Fruit fly (Drosophila melanogaster) whole organism, embryonic: Measurements from ENCODE around the gene neb.

Experiments used
- Awh ChIP-seq: fragments of 200-800 bp; sonication (Bioruptor generic); IDR thresholded peaks from 2 replicates; pipeline ENCODE4, ENCODE4 v1.3.6; 2022; ENCODE audit warnings: missing biosample characterization, missing genetic modification characterization
- C15 ChIP-seq: fragments of 200-800 bp; sonication (Bioruptor generic); IDR thresholded peaks from 3 replicates; pipeline ENCODE4 v1.3.6; 2022; ENCODE audit warnings: missing biosample characterization, missing genetic modification characterization
- CG10431 ChIP-seq: fragments of 200-800 bp; sonication (Bioruptor generic); optimal IDR thresholded peaks from 3 replicates; lab custom pipeline; 2018; ENCODE audit warnings: missing biosample characterization, mild to moderate bottlenecking, missing genetic modification characterization
- CG10462 ChIP-seq: fragments of 200-800 bp; sonication (Bioruptor generic); optimal IDR thresholded peaks from 2 replicates; lab custom pipeline; 2016; ENCODE audit warnings: missing biosample characterization, missing genetic modification characterization
- CG11247 ChIP-seq: fragments of 200-800 bp; sonication (Bioruptor generic); IDR thresholded peaks from 2 replicates; pipeline ENCODE4 v1.3.6; 2022; ENCODE audit warnings: missing biosample characterization, missing genetic modification characterization
- CG12391 ChIP-seq: fragments of 200-800 bp; sonication (Bioruptor generic); optimal IDR thresholded peaks from 3 replicates; lab custom pipeline; 2018; ENCODE audit warnings: missing biosample characterization, mild to moderate bottlenecking, missing genetic modification characterization, moderate library complexity
- CG14014 ChIP-seq: fragments of 200-800 bp; sonication (Bioruptor generic); IDR thresholded peaks from 2 replicates; pipeline ENCODE4 v1.3.6; 2022; ENCODE audit warnings: missing biosample characterization, missing genetic modification characterization
- CG14050 ChIP-seq: fragments of 200-800 bp; sonication (Bioruptor generic); IDR thresholded peaks from 3 replicates; pipeline ENCODE4 v1.3.6; 2022; ENCODE audit warnings: missing biosample characterization, missing genetic modification characterization
- CG17829 ChIP-seq: fragments of 200-800 bp; optimal IDR thresholded peaks from 2 replicates; lab custom pipeline; 2019; ENCODE audit warnings: missing biosample characterization, mild to moderate bottlenecking, missing genetic modification characterization, moderate library complexity
- CG2120 ChIP-seq: fragments of 200-800 bp; sonication (Bioruptor generic); optimal IDR thresholded peaks from 3 replicates; lab custom pipeline; 2016; ENCODE audit warnings: missing biosample characterization, missing genetic modification characterization
- CG2199 ChIP-seq: fragments of 200-800 bp; sonication (Bioruptor generic); IDR thresholded peaks from 3 replicates; pipeline ENCODE4 v1.3.6; 2022; ENCODE audit warnings: missing biosample characterization, missing genetic modification characterization
- CG3726 ChIP-seq: fragments of 200-800 bp; sonication (Bioruptor generic); IDR thresholded peaks from 3 replicates; pipeline ENCODE4, ENCODE4 v1.3.6; 2022; ENCODE audit warnings: missing biosample characterization, missing genetic modification characterization
- CG3995 ChIP-seq: fragments of 200-800 bp; sonication (Bioruptor generic); optimal IDR thresholded peaks from 3 replicates; lab custom pipeline; 2016; ENCODE audit warnings: missing biosample characterization, missing genetic modification characterization
- CG42726 ChIP-seq: fragments of 200-800 bp; sonication (Bioruptor generic); IDR thresholded peaks from 2 replicates; pipeline ENCODE4 v1.3.6; 2022; ENCODE audit warnings: missing biosample characterization, missing genetic modification characterization; ENCODE audit not compliant: partially characterized antibody
- CG4282 ChIP-seq: fragments of 200-800 bp; sonication (Bioruptor generic); optimal IDR thresholded peaks from 2 replicates; lab custom pipeline; 2016; ENCODE audit warnings: missing biosample characterization, missing genetic modification characterization
- CG6254 ChIP-seq: fragments of 200-800 bp; sonication (Bioruptor generic); optimal IDR thresholded peaks from 3 replicates; lab custom pipeline; 2017; ENCODE audit warnings: mild to moderate bottlenecking, missing biosample characterization, missing genetic modification reagents, missing genetic modification characterization
- CG8944 ChIP-seq: fragments of 200-800 bp; sonication (Bioruptor generic); optimal IDR thresholded peaks from 3 replicates; lab custom pipeline; 2016; ENCODE audit warnings: missing biosample characterization, missing genetic modification characterization
- CG9437 ChIP-seq: fragments of 200-800 bp; sonication (Bioruptor generic); optimal IDR thresholded peaks from 2 replicates; lab custom pipeline; 2018; ENCODE audit warnings: missing biosample characterization, mild to moderate bottlenecking, missing genetic modification characterization
- D19A ChIP-seq: fragments of 200-800 bp; optimal IDR thresholded peaks from 3 replicates; lab custom pipeline; 2019; ENCODE audit warnings: missing biosample characterization, mild to moderate bottlenecking, missing genetic modification characterization, moderate library complexity
- D19B ChIP-seq: fragments of 200-800 bp; sonication (Bioruptor generic); optimal IDR thresholded peaks from 2 replicates; lab custom pipeline; 2017; ENCODE audit warnings: missing biosample characterization, mild to moderate bottlenecking, missing genetic modification characterization
- Dbx ChIP-seq: fragments of 200-800 bp; sonication (Bioruptor generic); IDR thresholded peaks from 3 replicates; pipeline ENCODE4 v1.3.6; 2022; ENCODE audit warnings: missing biosample characterization, missing genetic modification characterization
- Ets65A ChIP-seq: fragments of 200-800 bp; sonication (Bioruptor generic); peaks from one replicate; lab custom pipeline; 2016; ENCODE audit warnings: missing biosample characterization, missing genetic modification characterization
- Gsc ChIP-seq: fragments of 200-800 bp; sonication (Bioruptor generic); IDR thresholded peaks from 2 replicates; pipeline ENCODE4 v1.3.6; 2022; ENCODE audit warnings: missing biosample characterization, missing genetic modification characterization
- H2.0 ChIP-seq: fragments of 200-800 bp; sonication (Bioruptor generic); IDR thresholded peaks from 2 replicates; pipeline ENCODE4 v1.3.6; 2022; ENCODE audit warnings: missing biosample characterization, missing genetic modification characterization
- HHEX ChIP-seq: fragments of 200-800 bp; sonication (Bioruptor generic); optimal IDR thresholded peaks from 3 replicates; lab custom pipeline; 2017; ENCODE audit warnings: missing biosample characterization, mild to moderate bottlenecking, missing genetic modification characterization, missing genetic modification reagents
- Hr3 ChIP-seq: fragments of 200-800 bp; sonication (Bioruptor generic); optimal IDR thresholded peaks from 3 replicates; lab custom pipeline; 2016; ENCODE audit warnings: missing biosample characterization, missing genetic modification characterization
- Mrtf ChIP-seq: fragments of 200-800 bp; sonication (Bioruptor generic); IDR thresholded peaks from 3 replicates; pipeline ENCODE4 v1.3.6; 2022; ENCODE audit warnings: missing biosample characterization, missing genetic modification characterization
- NK7.1 ChIP-seq: fragments of 200-800 bp; sonication (Bioruptor generic); optimal IDR thresholded peaks from 3 replicates; lab custom pipeline; 2016; ENCODE audit warnings: missing biosample characterization, missing genetic modification characterization
- bsh ChIP-seq, 2 experiments: fragments of 200-800 bp; sonication (Bioruptor generic); optimal IDR thresholded peaks; 2 replicates each; lab custom pipeline; 2017 to 2018; ENCODE audit warnings: mild to moderate bottlenecking in 2 of 2, missing biosample characterization in 2 of 2, missing genetic modification characterization in 2 of 2, moderate library complexity in 1 of 2
- btn ChIP-seq: fragments of 200-800 bp; sonication (Bioruptor generic); optimal IDR thresholded peaks from 2 replicates; lab custom pipeline; 2016; ENCODE audit warnings: missing biosample characterization, missing genetic modification characterization
- chinmo ChIP-seq: fragments of 200-800 bp; sonication (Bioruptor generic); IDR thresholded peaks from 4 replicates; pipeline ENCODE4 v1.3.6; 2022; ENCODE audit warnings: missing biosample characterization, missing genetic modification characterization; ENCODE audit not compliant: partially characterized antibody
- dati ChIP-seq: fragments of 200-800 bp; sonication (Bioruptor generic); IDR thresholded peaks from 2 replicates; pipeline ENCODE4 v1.3.6; 2022; ENCODE audit warnings: missing biosample characterization, missing genetic modification characterization
- emc ChIP-seq: fragments of 200-800 bp; sonication (Bioruptor generic); optimal IDR thresholded peaks from 2 replicates; lab custom pipeline; 2016; ENCODE audit warnings: missing biosample characterization, missing genetic modification characterization
- ewg ChIP-seq: fragments of 200-800 bp; sonication (Bioruptor generic); optimal IDR thresholded peaks from 3 replicates; lab custom pipeline; 2017; ENCODE audit warnings: mild to moderate bottlenecking, missing biosample characterization, missing genetic modification reagents, missing genetic modification characterization
- ftz-f1 ChIP-seq: fragments of 200-800 bp; sonication (Bioruptor generic); optimal IDR thresholded peaks from 2 replicates; lab custom pipeline; 2016; ENCODE audit warnings: missing biosample characterization, missing genetic modification characterization
- grn ChIP-seq: fragments of 200-800 bp; sonication (Bioruptor generic); optimal IDR thresholded peaks from 3 replicates; lab custom pipeline; 2017; ENCODE audit warnings: missing biosample characterization, missing genetic modification characterization
- klu ChIP-seq: fragments of 200-800 bp; sonication (Bioruptor generic); IDR thresholded peaks from 2 replicates; pipeline ENCODE4 v1.3.6; 2022; ENCODE audit warnings: missing biosample characterization, missing genetic modification characterization
- kni ChIP-seq: fragments of 200-800 bp; sonication (Bioruptor generic); optimal IDR thresholded peaks from 3 replicates; lab custom pipeline; 2017; ENCODE audit warnings: mild to moderate bottlenecking, missing biosample characterization, missing genetic modification reagents, missing genetic modification characterization
- mam ChIP-seq: fragments of 200-800 bp; sonication (Bioruptor generic); optimal IDR thresholded peaks from 3 replicates; lab custom pipeline; 2016; ENCODE audit warnings: missing biosample characterization, missing genetic modification characterization
- nmo ChIP-seq: fragments of 200-800 bp; sonication (Bioruptor generic); optimal IDR thresholded peaks from 2 replicates; lab custom pipeline; 2018; ENCODE audit warnings: missing biosample characterization, mild to moderate bottlenecking, missing genetic modification characterization, moderate library complexity
- pho ChIP-seq: fragments of 200-800 bp; sonication (Bioruptor generic); optimal IDR thresholded peaks from 2 replicates; lab custom pipeline; 2016; ENCODE audit warnings: missing biosample characterization, missing genetic modification characterization
- prd ChIP-seq, 3 experiments: fragments of >200 bp in 2 of 3; fragments of 200-800 bp in 1 of 3; sonication (Bioruptor generic) in 1 of 3; optimal IDR thresholded peaks in 2 of 3; IDR thresholded peaks in 1 of 3; 2 replicates in 2 of 3; 3 replicates in 1 of 3; pipeline versions ENCODE4 v1.3.6 to Lab custom; 2017 to 2022; ENCODE audit warnings: missing biosample characterization in 1 of 3, missing genetic modification characterization in 1 of 3
- sc ChIP-seq, 3 experiments: fragments of >200 bp in 2 of 3; fragments of 200-800 bp in 1 of 3; sonication (Bioruptor generic) in 1 of 3; optimal IDR thresholded peaks; 2 replicates in 2 of 3; 3 replicates in 1 of 3; lab custom pipeline; 2017; ENCODE audit warnings: mild to moderate bottlenecking in 1 of 3, missing biosample characterization in 1 of 3, missing genetic modification characterization in 1 of 3, missing genetic modification reagents in 1 of 3
- sd ChIP-seq: fragments of 200-800 bp; sonication (Bioruptor generic); optimal IDR thresholded peaks from 3 replicates; lab custom pipeline; 2018; ENCODE audit warnings: missing biosample characterization, mild to moderate bottlenecking, missing genetic modification characterization, moderate library complexity
- sens-2 ChIP-seq: fragments of 200-800 bp; sonication (Bioruptor generic); IDR thresholded peaks from 2 replicates; pipeline ENCODE4 v1.3.6; 2022; ENCODE audit warnings: missing biosample characterization, missing genetic modification characterization
- sisA ChIP-seq: fragments of 200-800 bp; sonication (Bioruptor generic); IDR thresholded peaks from 2 replicates; pipeline ENCODE4 v1.3.6; 2022; ENCODE audit warnings: missing biosample characterization, missing genetic modification characterization
- zen2 ChIP-seq: fragments of 200-800 bp; sonication (Bioruptor generic); IDR thresholded peaks from 3 replicates; pipeline ENCODE4 v1.3.6; 2022; ENCODE audit warnings: missing biosample characterization, missing genetic modification characterization; ENCODE audit not compliant: partially characterized antibody

Gene neb

dm6 chr2L:20082965-20083855 is 7.7 kb downstream of the neb start (continued):
- no peak for TF ChIP-seq grn (GFP tag; lab: Kevin White, UChicago)
- no peak for TF ChIP-seq C15 (GFP tag; lab: Robert Waterston, UW)
- peak; percentile 19 for TF ChIP-seq CG2120
- TF ChIP-seq CG17829 (tag; lab: Kevin White, UChicago), result no peak
- TF ChIP-seq CG2199 (GFP tag; lab: Robert Waterston, UW), result no peak; the same call in 2 of the 3 replicates
- TF ChIP-seq H2.0 (GFP tag; lab: Robert Waterston, UW), result no peak
- peak; percentile 33 for TF ChIP-seq HHEX (GFP tag; lab: Kevin White, UChicago)
- TF ChIP-seq D19A (tag; lab: Kevin White, UChicago), result no peak
- peak; percentile 22; the same call in 1 of the 3 replicates for TF ChIP-seq CG3726 (GFP tag; lab: Robert Waterston, UW)
- no peak for TF ChIP-seq CG8944 (GFP tag; lab: Kevin White, UChicago)
- no peak for TF ChIP-seq sens-2 (GFP tag; lab: Robert Waterston, UW)
- no peak for TF ChIP-seq emc (GFP tag; lab: Kevin White, UChicago)
- TF ChIP-seq nmo, result no peak
- no peak for TF ChIP-seq NK7.1
- TF ChIP-seq Gsc (GFP tag; lab: Robert Waterston, UW), result no peak
- TF ChIP-seq dati (GFP tag; lab: Robert Waterston, UW), result no peak
- no peak for TF ChIP-seq CG14050 (GFP tag; lab: Robert Waterston, UW)

dm6 chr2L:20084068-20084651 is 8.6 kb downstream of the neb start:
- TF ChIP-seq CG6254 (GFP tag; lab: Kevin White, UChicago) (peak; percentile 59), CG4282 (GFP tag; lab: Kevin White, UChicago) (no peak), Hr3 (no peak), CG12391 (no peak), CG9437 (GFP tag; lab: Kevin White, UChicago) (no peak), D19B (GFP tag; lab: Kevin White, UChicago) (no peak), Awh (no peak), CG10462 (GFP tag; lab: Kevin White, UChicago) (no peak), klu (no peak), mam (GFP tag; lab: Kevin White, UChicago) (no peak), chinmo (GFP tag; lab: Robert Waterston, UW) (0 out of 4 replicates have a peak, but pooled peaks have one; percentile 55), CG14014 (0 out of 2 replicates have a peak, but pooled peaks have one; percentile 7), bsh (GFP tag; optimal IDR thresholded peaks at IDR 0.05; lab: Kevin White, UChicago) (no peak), prd (optimal IDR thresholded peaks at IDR 0.05; lab: Kevin White, UChicago) (no peak), prd (GFP tag; IDR thresholded peaks at IDR 0.05; lab: Robert Waterston, UW) (0 out of 3 replicates have a peak, but pooled peaks have one; percentile 21), Mrtf (GFP tag; lab: Robert Waterston, UW) (no peak), CG10431 (GFP tag; lab: Kevin White, UChicago) (no peak), sc (optimal IDR thresholded peaks at IDR 0.05; lab: Kevin White, UChicago) (no peak), sc (GFP tag; optimal IDR thresholded peaks at IDR 0.05; lab: Kevin White, UChicago) (no peak), ewg (no peak), sd (tag; lab: Kevin White, UChicago) (peak; percentile 18), pho (no peak), CG42726 (GFP tag; lab: Robert Waterston, UW) (no peak), CG11247 (no peak), sisA (GFP tag; lab: Robert Waterston, UW) (no peak), ftz-f1 (GFP tag; lab: Kevin White, UChicago) (no peak), btn (GFP tag; lab: Kevin White, UChicago) (no peak), zen2 (GFP tag; lab: Robert Waterston, UW) (no peak), Ets65A (GFP tag; lab: Kevin White, UChicago) (peak; percentile 84), Dbx (GFP tag; lab: Robert Waterston, UW) (0 out of 3 replicates have a peak, but pooled peaks have one; percentile 12), CG3995 (peak; percentile 49), kni (GFP tag; lab: Kevin White, UChicago) (no peak)
